Fruit fly (Drosophila melanogaster): Measurements from ENCODE around the gene Idh.

The Idh gene

DNA sequence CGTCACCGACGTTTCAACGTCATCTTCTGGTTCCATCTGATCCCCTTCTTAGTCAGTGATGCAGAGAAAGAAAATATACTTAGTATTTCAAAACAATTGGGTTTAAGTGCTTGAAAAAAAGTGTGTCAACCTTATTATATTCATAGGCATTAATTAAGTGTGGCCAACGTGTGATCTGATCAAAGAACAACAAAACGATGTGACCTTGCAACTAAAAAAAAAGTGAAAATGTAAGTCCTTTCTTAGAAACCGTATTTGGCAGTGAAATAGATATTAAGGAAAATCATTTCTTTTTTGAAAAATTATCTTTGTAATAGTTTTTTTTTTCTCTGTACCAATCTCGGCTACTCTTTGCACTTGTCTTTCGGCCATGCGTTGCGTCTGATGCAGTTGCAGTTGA lies 24.3 kb upstream of the Idh start (continued):
- TF ChIP-seq CG6254 (GFP tag; optimal IDR thresholded peaks at IDR 0.05): peak; percentile 4

DNA sequence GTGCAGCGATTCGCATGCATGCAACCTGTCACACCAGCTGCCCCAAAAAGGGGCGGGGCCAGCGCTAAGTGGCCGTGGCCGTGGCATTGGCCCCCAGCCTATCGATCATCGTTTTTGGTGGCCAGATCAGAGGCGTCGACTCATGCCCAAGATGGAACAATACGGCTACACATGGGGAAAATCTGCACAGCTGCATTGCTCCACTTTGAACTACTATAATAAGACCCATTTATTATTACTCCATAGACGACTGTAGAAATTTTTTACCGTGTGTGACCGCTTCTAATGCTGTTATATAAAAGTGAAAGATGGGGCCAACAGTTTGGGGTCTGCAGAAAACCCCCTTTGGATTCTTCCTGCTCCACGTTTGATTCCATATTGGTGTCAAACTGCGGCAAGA lies 23.3 kb upstream of the Idh start:
- TF ChIP-seq nau (GFP tag; optimal IDR thresholded peaks at IDR 0.05): no peak
- peak; percentile 15 for TF ChIP-seq sens (GFP tag)
- TF ChIP-seq knrl (GFP tag; IDR thresholded peaks at IDR 0.05; ENCODE audit: partially characterized antibody): no peak
- TF ChIP-seq esg (GFP tag; conservative IDR thresholded peaks at IDR 0.05): 0 out of 2 replicates have a peak, but pooled peaks have one; percentile 5
- TF ChIP-seq Oli (tag; optimal IDR thresholded peaks at IDR 0.05): peak; percentile 3
- no peak for TF ChIP-seq fd102C (GFP tag; optimal IDR thresholded peaks at IDR 0.05)
- TF ChIP-seq Sox102F (GFP tag; optimal IDR thresholded peaks at IDR 0.05): peak; percentile 11
- TF ChIP-seq gt (GFP tag; IDR thresholded peaks at IDR 0.05): no peak
- TF ChIP-seq YL-1 (GFP tag; optimal IDR thresholded peaks at IDR 0.05): no peak
- no peak for TF ChIP-seq CG8944 (GFP tag; optimal IDR thresholded peaks at IDR 0.05)
- no peak for TF ChIP-seq wdn (GFP tag; IDR thresholded peaks at IDR 0.05)
- TF ChIP-seq stc (GFP tag; IDR thresholded peaks at IDR 0.05): no peak
- TF ChIP-seq CG7786 (GFP tag; optimal IDR thresholded peaks at IDR 0.05): no peak
- 0 out of 3 replicates have a peak, but pooled peaks have one; percentile 17 for TF ChIP-seq dysf (GFP tag; IDR thresholded peaks at IDR 0.05)
- no peak for TF ChIP-seq CG10565 (GFP tag; optimal IDR thresholded peaks at IDR 0.05)
- TF ChIP-seq CG15073 (GFP tag; optimal IDR thresholded peaks at IDR 0.05): no peak
- TF ChIP-seq CG10979 (tag; optimal IDR thresholded peaks at IDR 0.05): no peak
- TF ChIP-seq CG11504 (tag; optimal IDR thresholded peaks at IDR 0.05): no peak
- no peak for TF ChIP-seq mam (GFP tag; optimal IDR thresholded peaks at IDR 0.05)
- peak in 1 of 2 experiments; percentile 26 for TF ChIP-seq bsh (GFP tag; optimal IDR thresholded peaks at IDR 0.05)
- TF ChIP-seq Drgx (GFP tag; IDR thresholded peaks at IDR 0.05): 0 out of 2 replicates have a peak, but pooled peaks have one; percentile 24

DNA sequence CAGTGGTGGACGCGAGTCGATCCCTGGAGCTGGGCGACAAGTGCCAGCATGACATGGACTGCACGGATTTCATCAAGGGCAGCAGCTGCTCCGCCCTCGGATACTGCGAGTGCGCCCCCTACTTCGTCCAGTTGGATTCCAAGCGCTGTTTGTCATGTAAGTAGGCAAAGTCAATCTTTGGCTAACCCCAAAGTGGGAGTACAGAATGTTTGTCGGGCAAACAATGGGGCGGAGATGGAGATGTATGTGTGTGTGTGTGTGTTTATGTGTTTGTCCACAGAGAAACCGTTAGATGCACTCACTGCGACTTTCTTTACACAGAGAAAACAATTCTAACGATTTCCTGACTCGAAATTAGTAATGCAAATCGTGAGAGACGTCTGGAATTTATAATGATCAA lies 18.5 kb upstream of the Idh start:
- no peak for TF ChIP-seq CG10654 (GFP tag; optimal IDR thresholded peaks at IDR 0.05)
- no peak for TF ChIP-seq CG17612 (GFP tag; IDR thresholded peaks at IDR 0.05)
- peak; percentile 73 for TF ChIP-seq sens (GFP tag)
- TF ChIP-seq ken (GFP tag; IDR thresholded peaks at IDR 0.05): no peak
- TF ChIP-seq ERR (GFP tag; optimal IDR thresholded peaks at IDR 0.05): no peak
- TF ChIP-seq z (GFP tag; IDR thresholded peaks at IDR 0.05): no peak
- TF ChIP-seq ase (GFP tag; IDR thresholded peaks at IDR 0.05): no peak
- TF ChIP-seq lola (GFP tag; optimal IDR thresholded peaks at IDR 0.05): peak in 1 of 3 experiments; percentile 9
- TF ChIP-seq D19A (tag; optimal IDR thresholded peaks at IDR 0.05): no peak
- no peak for TF ChIP-seq prd (optimal IDR thresholded peaks at IDR 0.05)
- TF ChIP-seq prd (GFP tag; IDR thresholded peaks at IDR 0.05): no peak
- TF ChIP-seq CG2875 (GFP tag; optimal IDR thresholded peaks at IDR 0.05): peak; percentile 39
- no peak for TF ChIP-seq CG8359 (GFP tag; optimal IDR thresholded peaks at IDR 0.05; ENCODE audit: borderline replicate concordance)
- TF ChIP-seq CrebB (tag; optimal IDR thresholded peaks at IDR 0.05): no peak
- no peak for TF ChIP-seq CG6765 (GFP tag; optimal IDR thresholded peaks at IDR 0.05)
- no peak for TF ChIP-seq pho (GFP tag; optimal IDR thresholded peaks at IDR 0.05)
- no peak for TF ChIP-seq hb (GFP tag; IDR thresholded peaks at IDR 0.05; ENCODE audit: partially characterized antibody)
- peak; percentile 1 for TF ChIP-seq Spps (tag; optimal IDR thresholded peaks at IDR 0.05)
- TF ChIP-seq ro (GFP tag; IDR thresholded peaks at IDR 0.05): no peak
- no peak for TF ChIP-seq her (GFP tag; optimal IDR thresholded peaks at IDR 0.05)
- no peak for TF ChIP-seq sug (tag; optimal IDR thresholded peaks at IDR 0.05)
- TF ChIP-seq ci (GFP tag; IDR thresholded peaks at IDR 0.05): peak; percentile 50; the same call in 2 of the 3 replicates
- TF ChIP-seq tin (GFP tag; optimal IDR thresholded peaks at IDR 0.05): no peak
- TF ChIP-seq Optix (GFP tag; IDR thresholded peaks at IDR 0.05): no peak
- TF ChIP-seq dysf (GFP tag; IDR thresholded peaks at IDR 0.05): no peak
- no peak for TF ChIP-seq tio (GFP tag; optimal IDR thresholded peaks at IDR 0.05)
- peak; percentile 38 for TF ChIP-seq dmrt11E (tag; optimal IDR thresholded peaks at IDR 0.05)
- TF ChIP-seq CG12659 (GFP tag; optimal IDR thresholded peaks at IDR 0.05): no peak
- TF ChIP-seq chm (GFP tag; IDR thresholded peaks at IDR 0.05): peak; percentile 27; the same call in 1 of the 2 replicates
- no peak for TF ChIP-seq ab (GFP tag; optimal IDR thresholded peaks at IDR 0.05)

Measured in whole organism, embryonic.